Worm (Caenorhabditis elegans): Measurements from ENCODE around the gene cyn-6.
A peak's percentile ranks its signal among the peaks of the same experiment; 100 is the strongest.

- peak; percentile 33 for TF ChIP-seq mcd-1 (GFP tag; IDR thresholded peaks at IDR 0.05)
- no peak for TF ChIP-seq die-1 (tag; optimal IDR thresholded peaks at IDR 0.05)
- TF ChIP-seq lin-54 (GFP tag; optimal IDR thresholded peaks at IDR 0.05), result peak; percentile 52
- no peak for TF ChIP-seq C17E4.6 (GFP tag; IDR thresholded peaks at IDR 0.05)
- TF ChIP-seq sptf-2 (GFP tag; optimal IDR thresholded peaks at IDR 0.05), result no peak
- TF ChIP-seq ztf-3 (GFP tag; optimal IDR thresholded peaks at IDR 0.05), result no peak
- TF ChIP-seq ztf-6 (GFP tag; IDR thresholded peaks at IDR 0.05), result no peak
- TF ChIP-seq zfh-2 (GFP tag; conservative IDR thresholded peaks at IDR 0.05), result no peak
- no peak for TF ChIP-seq ama-1 (optimal IDR thresholded peaks at IDR 0.05)
- no peak for TF ChIP-seq ama-1 (GFP tag; optimal IDR thresholded peaks at IDR 0.05)
Observed at ce11 chrIII:794984-795596, 21.9 kb downstream of the cyn-6 start, which contains the start of gene trpp-11.
